Worm (Caenorhabditis elegans): ENCODE results near the gene R05D8.11.

DNA sequence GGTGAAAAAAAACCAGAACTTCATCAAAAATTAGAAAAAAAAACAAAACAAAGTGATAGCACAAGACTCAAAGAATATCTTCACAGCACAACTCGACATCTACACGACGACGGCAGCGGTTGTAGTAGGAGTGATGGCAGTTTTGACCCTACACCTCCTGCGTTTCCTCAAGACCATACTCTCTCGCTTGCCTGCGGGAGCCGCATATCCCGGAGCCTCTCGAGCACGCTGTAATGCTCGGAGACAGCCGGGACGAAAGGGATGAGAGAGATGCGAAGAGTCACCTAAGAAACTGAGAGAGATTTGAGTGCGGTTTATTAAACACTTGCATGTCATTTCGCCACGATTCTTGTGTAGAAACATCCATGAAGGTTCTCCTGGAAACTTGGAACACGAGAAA is 28.8 kb upstream of the R05D8.11 start:
- TF ChIP-seq dao-5 (tag; optimal IDR thresholded peaks at IDR 0.05), result no peak
- TF ChIP-seq him-1 (tag; optimal IDR thresholded peaks at IDR 0.05), result no peak
- no peak for TF ChIP-seq W03F9.2 (tag; optimal IDR thresholded peaks at IDR 0.05)

Measured in whole organism, L4/young adult.